Fruit fly (Drosophila melanogaster): Measurements from ENCODE around the gene ari-1.

- TF ChIP-seq Hr38 (GFP tag; optimal IDR thresholded peaks at IDR 0.05) (no peak), CG6808 (GFP tag; optimal IDR thresholded peaks at IDR 0.05) (no peak), Gug (GFP tag; IDR thresholded peaks at IDR 0.05) (no peak), CG16779 (tag; optimal IDR thresholded peaks at IDR 0.05) (no peak), Hr4 (GFP tag; optimal IDR thresholded peaks at IDR 0.05) (no peak), net (GFP tag; optimal IDR thresholded peaks at IDR 0.05) (no peak), CG10669 (GFP tag; optimal IDR thresholded peaks at IDR 0.05) (no peak), Met (GFP tag; optimal IDR thresholded peaks at IDR 0.05) (no peak)
Observed at dm6 chrX:18108676-18109075, 28.9 kb downstream of the ari-1 start.

All from whole organism, prepupa.